Fruit fly (Drosophila melanogaster): ENCODE measurements around the gene CG14668.

CG14668 gene

dm6 chr3R:5389034-5389433, 1.6 kb upstream of the CG14668 start:
- no peak for TF ChIP-seq CG17801 (GFP tag; optimal IDR thresholded peaks at IDR 0.05; ENCODE audit: partially characterized antibody)

DNA sequence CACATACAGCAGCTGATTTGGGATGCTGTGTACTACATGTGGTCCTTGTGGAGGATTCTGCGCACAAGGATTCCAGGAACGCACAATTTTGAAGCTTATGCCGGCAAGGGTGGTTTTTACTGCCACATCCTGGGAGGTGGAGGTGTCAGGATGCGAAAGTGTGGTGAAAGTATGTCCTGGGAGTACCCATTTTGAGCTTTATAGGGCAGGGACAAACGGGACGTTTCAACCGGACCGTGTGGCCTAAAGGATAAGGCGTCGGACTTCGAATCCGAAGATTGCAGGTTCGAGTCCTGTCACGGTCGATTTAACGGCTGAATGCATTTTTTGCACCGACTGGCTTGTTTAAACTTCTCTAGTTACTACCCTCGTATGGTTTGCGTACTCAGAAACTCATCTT, 532 bp upstream of the CG14668 start:
- no peak for TF ChIP-seq CG17801 (GFP tag; optimal IDR thresholded peaks at IDR 0.05; ENCODE audit: partially characterized antibody)

- no peak for TF ChIP-seq CG17801 (GFP tag; optimal IDR thresholded peaks at IDR 0.05; ENCODE audit: partially characterized antibody)
Observed at dm6 chr3R:5385761-5386160, 1.7 kb downstream of the CG14668 start.

dm6 chr3R:5376612-5377011, 10.9 kb downstream of the CG14668 start, which contains the start of gene 7B2:
Gene 7B2 (plus strand): TSS chr3R:5376780.
- TF ChIP-seq CG17801 (GFP tag; optimal IDR thresholded peaks at IDR 0.05; ENCODE audit: partially characterized antibody) = no peak

dm6 chr3R:5374720-5375119, 12.7 kb downstream of the CG14668 start, which contains the start of the genes hd and CG14667:
Gene hd (minus strand): TSS chr3R:5374962.
Gene CG14667 (plus strand): TSS chr3R:5375022.
- TF ChIP-seq CG17801 (GFP tag; optimal IDR thresholded peaks at IDR 0.05; ENCODE audit: partially characterized antibody) = no peak

- TF ChIP-seq CG17801 (GFP tag; optimal IDR thresholded peaks at IDR 0.05; ENCODE audit: partially characterized antibody) = peak; percentile 73
Observed at dm6 chr3R:5371563-5371962, 15.9 kb downstream of the CG14668 start, which contains the start of gene Polr2F. Gene Polr2F (plus strand): TSS chr3R:5371795.

- TF ChIP-seq CG17801 (GFP tag; optimal IDR thresholded peaks at IDR 0.05; ENCODE audit: partially characterized antibody) = no peak
Observed at dm6 chr3R:5369490-5370001, 17.9 kb downstream of the CG14668 start, which contains the start of the genes CG31542 and CG34277. Gene CG31542 (plus strand): TSS chr3R:5369540. Gene CG34277 (plus strand): TSS chr3R:5369540.

DNA sequence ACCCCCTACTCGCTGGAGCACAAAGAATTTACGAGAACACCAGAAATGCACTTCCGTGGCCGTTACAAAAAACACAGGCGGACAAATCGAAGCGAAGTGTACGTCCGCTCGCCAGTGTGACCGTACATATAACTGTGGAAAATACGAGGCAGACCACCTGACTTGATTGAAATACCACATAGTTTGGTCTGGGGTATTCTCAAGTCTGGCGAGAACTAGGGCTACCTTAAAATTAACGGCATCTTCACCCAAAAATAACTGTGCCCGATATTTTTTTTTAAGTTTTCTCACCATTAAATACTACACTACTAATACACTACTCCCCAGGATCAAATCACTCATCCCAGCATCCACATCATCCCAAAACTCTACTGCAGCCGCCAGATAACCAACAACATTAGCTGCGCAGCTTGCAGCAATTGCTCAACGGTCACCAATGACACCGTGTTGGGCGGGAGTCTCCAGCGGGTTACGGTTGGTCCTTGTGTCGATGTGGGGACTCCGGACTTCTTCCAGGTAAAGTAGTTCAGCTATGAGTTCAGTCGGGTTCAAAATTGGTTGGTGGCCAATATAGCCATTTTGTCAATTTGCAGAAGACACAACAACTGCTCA, 19.2 kb downstream of the CG14668 start, which contains the start of gene Cerk:
TSS of gene Cerk (minus strand) at position 137 of the 612 bp plus-strand sequence.
- TF ChIP-seq CG17801 (GFP tag; optimal IDR thresholded peaks at IDR 0.05; ENCODE audit: partially characterized antibody) = peak; percentile 22

DNA sequence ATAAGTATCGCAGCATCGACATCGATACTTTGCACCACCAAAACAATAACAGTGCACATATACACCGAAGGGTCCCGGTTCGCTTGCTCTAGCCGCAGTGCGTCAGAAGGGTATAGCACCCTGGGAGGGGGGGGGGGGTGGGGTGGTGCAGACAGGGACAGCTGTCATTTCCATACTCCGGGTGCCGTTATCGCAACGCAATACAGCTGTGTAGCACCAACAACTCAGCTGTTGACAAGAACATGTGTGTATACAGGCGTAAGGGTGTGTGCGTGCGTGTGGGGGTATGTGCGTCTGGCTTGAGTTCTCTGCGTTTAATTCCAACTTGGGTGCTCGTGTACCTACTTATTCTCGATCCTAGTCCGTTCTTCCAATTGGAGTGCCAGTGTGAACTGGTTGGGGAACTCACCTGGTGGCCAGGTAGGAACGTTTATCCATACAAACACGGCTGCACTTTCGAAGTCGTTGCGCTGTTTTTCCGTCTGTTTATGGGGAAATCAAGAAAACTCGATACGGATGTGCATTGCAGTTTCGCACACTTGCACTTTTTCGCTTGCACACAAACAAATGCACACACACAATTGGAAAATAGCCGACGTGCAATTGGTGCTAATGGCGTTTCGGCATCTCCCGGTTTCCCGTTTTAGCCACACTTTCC, 19.8 kb downstream of the CG14668 start:
- no peak for TF ChIP-seq CG17801 (GFP tag; optimal IDR thresholded peaks at IDR 0.05; ENCODE audit: partially characterized antibody)

dm6 chr3R:5364539-5365273, 22.8 kb downstream of the CG14668 start:
- no peak for TF ChIP-seq CG17801 (GFP tag; optimal IDR thresholded peaks at IDR 0.05; ENCODE audit: partially characterized antibody)

DNA sequence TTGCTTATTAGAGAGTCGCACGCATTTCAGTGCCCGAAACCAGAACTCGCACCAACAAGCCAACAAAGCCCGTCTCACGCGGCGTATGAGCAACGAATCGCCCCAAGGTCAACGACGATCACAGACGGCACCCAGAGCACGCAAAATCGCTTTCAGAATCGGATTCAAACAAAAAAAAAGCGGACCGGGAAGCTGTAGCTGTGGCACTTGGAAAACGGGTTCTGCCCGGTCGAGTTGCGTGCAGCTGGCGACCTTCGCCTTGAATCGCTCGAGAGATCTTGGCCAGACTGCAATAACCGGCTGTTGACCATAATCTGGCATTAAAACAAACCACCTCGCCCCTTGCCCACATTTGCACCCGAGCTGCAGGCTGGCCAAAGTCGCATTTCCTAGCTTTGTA, 24.1 kb downstream of the CG14668 start:
- no peak for TF ChIP-seq CG17801 (GFP tag; optimal IDR thresholded peaks at IDR 0.05; ENCODE audit: partially characterized antibody)

- no peak for TF ChIP-seq CG17801 (GFP tag; optimal IDR thresholded peaks at IDR 0.05; ENCODE audit: partially characterized antibody)
Observed at dm6 chr3R:5361681-5362319, 25.7 kb downstream of the CG14668 start.

dm6 chr3R:5357935-5358414, 29.5 kb downstream of the CG14668 start, which contains the start of gene Prosbeta7:
Gene Prosbeta7 (minus strand): TSS chr3R:5358364.
- peak; percentile 68 for TF ChIP-seq CG17801 (GFP tag; optimal IDR thresholded peaks at IDR 0.05; ENCODE audit: partially characterized antibody)

DNA sequence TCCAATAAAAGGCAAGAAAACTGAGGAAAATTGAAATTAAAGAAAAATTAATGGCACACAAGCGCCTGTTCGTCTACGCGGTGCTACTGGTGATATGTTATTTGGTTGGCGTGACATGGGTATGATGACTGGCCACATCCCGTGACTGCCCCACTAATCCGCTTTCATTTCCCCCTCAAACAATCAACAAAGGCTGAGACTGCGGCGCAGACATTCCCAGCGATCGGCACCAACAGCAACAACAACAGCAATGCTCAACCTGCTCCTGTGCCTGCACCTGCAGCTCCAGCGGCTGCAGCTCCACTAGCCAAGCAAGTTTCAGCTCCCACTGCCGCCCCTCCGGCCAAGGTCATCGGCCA, 32.4 kb downstream of the CG14668 start:
- no peak for TF ChIP-seq CG17801 (GFP tag; optimal IDR thresholded peaks at IDR 0.05; ENCODE audit: partially characterized antibody)

Measured in ovary, adult (tissue).